Fruit fly (Drosophila melanogaster): ENCODE data around the gene CG4497.

CG4497 gene

DNA sequence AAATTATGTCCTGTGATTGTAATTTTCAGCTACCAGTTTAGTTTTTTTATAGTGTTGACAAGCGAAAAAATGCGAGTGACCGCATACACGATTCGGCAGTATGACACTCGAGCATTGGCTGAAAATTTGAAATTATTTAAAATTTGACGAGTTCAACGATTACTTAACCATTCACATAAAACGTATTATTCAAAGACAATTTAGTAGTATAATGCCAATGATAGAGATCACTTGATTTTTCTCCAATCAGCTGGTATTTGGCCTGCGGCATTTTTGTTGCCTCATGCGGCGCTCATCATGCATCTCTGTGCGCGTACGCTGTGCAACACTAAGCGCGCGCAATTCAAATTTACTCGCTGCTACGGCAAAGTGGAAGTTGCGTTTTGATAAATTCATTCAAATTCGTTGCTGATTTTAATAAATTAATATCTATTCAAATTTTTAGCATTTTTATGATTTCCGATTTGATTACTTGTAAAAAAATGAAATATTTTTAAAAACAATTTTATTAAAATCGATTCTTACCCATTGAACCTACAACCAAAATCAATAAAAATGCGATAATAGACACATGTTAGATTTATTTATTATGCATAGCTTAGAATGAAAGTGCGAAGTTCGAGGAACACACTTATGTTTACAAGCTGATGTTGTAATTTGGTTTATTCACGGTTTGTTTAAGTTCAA lies at the start of gene CG4497:
CG4497 (minus strand) TSS at position 238 of the 687 bp plus-strand sequence.
- TF ChIP-seq CG14655 (GFP tag; optimal IDR thresholded peaks at IDR 0.05) (peak; percentile 79), gl (tag; optimal IDR thresholded peaks at IDR 0.05) (no peak), D1 (tag; optimal IDR thresholded peaks at IDR 0.05) (peak; percentile 10), CG8159 (tag; optimal IDR thresholded peaks at IDR 0.05) (peak; percentile 75), CG15710 (tag; optimal IDR thresholded peaks at IDR 0.05) (peak; percentile 81), CG4496 (GFP tag; IDR thresholded peaks at IDR 0.05) (peak; percentile 97), rn (GFP tag; IDR thresholded peaks at IDR 0.05) (peak; percentile 79), CG32121 (GFP tag; IDR thresholded peaks at IDR 0.05) (peak; percentile 90), CG17806 (tag; optimal IDR thresholded peaks at IDR 0.05) (peak; percentile 71), EcR (GFP tag; optimal IDR thresholded peaks at IDR 0.05) (no peak), Pif1B (GFP tag; optimal IDR thresholded peaks at IDR 0.05) (peak; percentile 79), CG34367 (tag; optimal IDR thresholded peaks at IDR 0.05) (peak; percentile 63), CG9948 (tag; optimal IDR thresholded peaks at IDR 0.05) (peak; percentile 58), Pif1A (GFP tag; optimal IDR thresholded peaks at IDR 0.05) (peak; percentile 87), fd96Ca (GFP tag; IDR thresholded peaks at IDR 0.05) (peak; percentile 96), Ets98B (GFP tag; IDR thresholded peaks at IDR 0.05) (peak; percentile 85), Snoo (tag; optimal IDR thresholded peaks at IDR 0.05) (peak; percentile 65), CG8301 (tag; optimal IDR thresholded peaks at IDR 0.05) (peak; percentile 72), CG10348 (GFP tag; IDR thresholded peaks at IDR 0.05) (peak; percentile 70), CG12605 (GFP tag; IDR thresholded peaks at IDR 0.05) (no peak), CG13204 (GFP tag; optimal IDR thresholded peaks at IDR 0.05) (no peak)

DNA sequence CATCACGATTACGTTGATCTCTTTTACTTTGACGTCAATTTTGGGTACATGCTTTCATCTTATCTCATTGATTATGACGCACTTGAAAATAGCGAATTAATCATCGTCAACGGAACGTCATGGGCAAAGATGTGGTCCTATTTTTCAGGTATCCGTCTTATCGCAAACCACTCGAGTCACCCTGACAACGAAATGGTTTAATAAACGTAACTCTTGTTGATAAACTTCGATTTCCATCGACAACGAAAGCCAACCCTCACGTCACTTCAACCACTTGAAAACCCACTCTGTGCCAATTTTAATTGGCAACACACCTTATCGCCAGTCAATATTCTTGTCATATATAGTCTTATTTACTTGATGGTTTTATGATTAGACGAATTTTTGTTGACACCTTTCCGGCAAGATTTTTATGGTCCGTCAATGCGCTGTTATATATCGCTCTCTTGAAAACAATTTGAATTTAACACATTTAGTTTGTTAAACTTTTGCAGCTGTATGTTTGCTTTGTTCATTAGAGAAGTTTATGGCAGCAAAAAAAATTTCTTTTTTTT lies 47.9 kb upstream of the CG4497 start:
- TF ChIP-seq CG17806 (tag; optimal IDR thresholded peaks at IDR 0.05) (no peak), CG14655 (GFP tag; optimal IDR thresholded peaks at IDR 0.05) (no peak), CG32121 (GFP tag; IDR thresholded peaks at IDR 0.05) (no peak), CG15710 (tag; optimal IDR thresholded peaks at IDR 0.05) (no peak), EcR (GFP tag; optimal IDR thresholded peaks at IDR 0.05) (no peak), fd96Ca (GFP tag; IDR thresholded peaks at IDR 0.05) (no peak), CG34367 (tag; optimal IDR thresholded peaks at IDR 0.05) (no peak), Ets98B (GFP tag; IDR thresholded peaks at IDR 0.05) (no peak), CG10348 (GFP tag; IDR thresholded peaks at IDR 0.05) (no peak), gl (tag; optimal IDR thresholded peaks at IDR 0.05) (no peak), rn (GFP tag; IDR thresholded peaks at IDR 0.05) (no peak)

DNA sequence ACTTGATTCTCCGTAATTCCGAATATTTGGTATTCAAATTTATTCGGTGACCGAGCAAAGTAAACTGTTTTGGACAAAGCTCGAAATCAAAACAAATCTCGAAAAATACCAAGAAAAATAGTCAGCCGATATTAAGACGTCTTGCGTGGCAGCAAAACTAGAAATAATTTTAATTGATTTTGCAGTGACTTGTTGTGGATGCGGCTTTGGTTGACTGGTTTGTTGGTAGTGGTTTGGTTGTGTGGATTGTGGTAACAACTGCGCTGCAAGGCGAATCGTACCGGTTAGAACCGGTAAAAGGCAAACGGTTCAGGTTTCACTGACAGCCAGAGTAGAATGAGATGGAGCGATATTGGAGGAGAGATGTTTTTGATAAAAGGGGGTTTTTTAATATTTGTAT lies 47.1 kb upstream of the CG4497 start:
- TF ChIP-seq CG32121 (GFP tag; IDR thresholded peaks at IDR 0.05): no peak
- TF ChIP-seq CG10348 (GFP tag; IDR thresholded peaks at IDR 0.05): no peak
- no peak for TF ChIP-seq fd96Ca (GFP tag; IDR thresholded peaks at IDR 0.05)
- no peak for TF ChIP-seq CG8159 (tag; optimal IDR thresholded peaks at IDR 0.05)
- no peak for TF ChIP-seq Pif1B (GFP tag; optimal IDR thresholded peaks at IDR 0.05)
- TF ChIP-seq CG9948 (tag; optimal IDR thresholded peaks at IDR 0.05): no peak
- TF ChIP-seq D1 (tag; optimal IDR thresholded peaks at IDR 0.05): no peak
- TF ChIP-seq rn (GFP tag; IDR thresholded peaks at IDR 0.05): no peak
- no peak for TF ChIP-seq Snoo (tag; optimal IDR thresholded peaks at IDR 0.05)
- TF ChIP-seq CG15710 (tag; optimal IDR thresholded peaks at IDR 0.05): no peak
- no peak for TF ChIP-seq gl (tag; optimal IDR thresholded peaks at IDR 0.05)
- no peak for TF ChIP-seq EcR (GFP tag; optimal IDR thresholded peaks at IDR 0.05)
- no peak for TF ChIP-seq CG14655 (GFP tag; optimal IDR thresholded peaks at IDR 0.05)
- no peak for TF ChIP-seq CG4496 (GFP tag; IDR thresholded peaks at IDR 0.05)
- TF ChIP-seq CG8301 (tag; optimal IDR thresholded peaks at IDR 0.05): no peak

DNA sequence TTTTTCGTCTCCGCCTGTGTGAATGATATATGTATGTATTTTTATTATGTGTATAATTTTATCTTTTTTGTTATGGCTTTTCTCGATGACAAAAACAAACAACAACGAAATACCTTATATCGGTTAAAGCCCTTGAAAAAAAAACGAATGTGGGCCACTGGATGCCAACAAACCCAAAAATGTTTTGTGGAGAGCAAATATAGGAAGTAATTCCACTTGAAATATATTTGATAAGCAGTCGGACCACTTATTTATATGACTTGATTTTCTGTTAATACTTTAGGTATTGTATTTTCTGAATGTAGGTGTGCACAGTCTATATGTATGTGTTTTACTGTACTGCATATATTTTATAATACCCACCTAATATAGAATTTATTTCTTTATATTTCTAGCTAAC lies 46.6 kb upstream of the CG4497 start:
- TF ChIP-seq CG8159 (tag; optimal IDR thresholded peaks at IDR 0.05) (no peak), EcR (GFP tag; optimal IDR thresholded peaks at IDR 0.05) (no peak), CG4496 (GFP tag; IDR thresholded peaks at IDR 0.05) (no peak), CG34367 (tag; optimal IDR thresholded peaks at IDR 0.05) (no peak), CG15710 (tag; optimal IDR thresholded peaks at IDR 0.05) (no peak), fd96Ca (GFP tag; IDR thresholded peaks at IDR 0.05) (no peak), CG10348 (GFP tag; IDR thresholded peaks at IDR 0.05) (no peak), Snoo (tag; optimal IDR thresholded peaks at IDR 0.05) (no peak), rn (GFP tag; IDR thresholded peaks at IDR 0.05) (no peak), Pif1B (GFP tag; optimal IDR thresholded peaks at IDR 0.05) (no peak), CG17806 (tag; optimal IDR thresholded peaks at IDR 0.05) (no peak)

DNA sequence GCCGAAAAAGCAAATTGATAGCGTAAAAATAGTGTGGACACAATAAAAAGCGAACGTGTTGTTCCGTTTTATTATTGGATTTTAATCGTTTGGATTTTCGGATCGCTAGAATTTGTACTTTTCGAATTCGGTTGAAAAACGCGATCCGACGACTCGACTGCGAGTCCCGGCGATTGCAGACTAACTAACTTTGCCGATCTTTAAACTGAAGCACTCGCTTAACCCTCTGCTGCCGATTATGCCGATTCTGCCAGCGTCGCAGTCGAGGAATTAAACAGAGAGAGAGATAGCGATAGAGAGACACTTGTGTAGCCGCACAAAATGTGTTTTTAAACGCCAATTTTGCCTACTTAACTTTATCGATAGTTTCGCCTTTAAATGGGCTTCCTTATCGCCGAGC lies 45.9 kb upstream of the CG4497 start:
- TF ChIP-seq CG10348 (GFP tag; IDR thresholded peaks at IDR 0.05): no peak
- TF ChIP-seq CG4496 (GFP tag; IDR thresholded peaks at IDR 0.05): no peak
- no peak for TF ChIP-seq CG14655 (GFP tag; optimal IDR thresholded peaks at IDR 0.05)
- TF ChIP-seq Pif1A (GFP tag; optimal IDR thresholded peaks at IDR 0.05): no peak
- TF ChIP-seq fd96Ca (GFP tag; IDR thresholded peaks at IDR 0.05): no peak
- no peak for TF ChIP-seq CG34367 (tag; optimal IDR thresholded peaks at IDR 0.05)
- TF ChIP-seq CG8159 (tag; optimal IDR thresholded peaks at IDR 0.05): no peak

DNA sequence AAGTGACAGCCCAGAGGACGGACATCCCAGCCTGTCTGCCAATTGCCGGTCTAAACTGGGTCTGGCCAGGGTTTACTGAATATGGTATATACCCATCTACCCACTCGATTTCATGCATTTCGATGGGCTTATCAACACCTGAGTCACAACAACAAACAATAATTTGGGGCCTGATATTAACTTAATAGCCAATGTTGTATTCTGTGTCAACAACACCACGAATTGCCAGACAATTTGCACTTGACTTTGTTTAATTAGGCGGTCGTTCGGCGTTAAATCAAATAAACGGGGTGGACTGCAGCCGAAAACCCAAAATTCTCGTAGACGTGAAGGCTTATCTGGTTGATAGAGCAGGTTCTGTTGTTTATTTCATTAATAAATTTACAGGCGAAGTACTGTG lies 44.9 kb upstream of the CG4497 start:
- TF ChIP-seq Snoo (tag; optimal IDR thresholded peaks at IDR 0.05) (peak; percentile 21), CG17806 (tag; optimal IDR thresholded peaks at IDR 0.05) (no peak), CG32121 (GFP tag; IDR thresholded peaks at IDR 0.05) (no peak), CG8159 (tag; optimal IDR thresholded peaks at IDR 0.05) (no peak), D1 (tag; optimal IDR thresholded peaks at IDR 0.05) (no peak), CG9948 (tag; optimal IDR thresholded peaks at IDR 0.05) (no peak), CG4496 (GFP tag; IDR thresholded peaks at IDR 0.05) (no peak)
